Worm (Caenorhabditis elegans) whole organism, mixed stage, embryonic: ENCODE measurements around the gene C16C8.22.

Experiments used
- blmp-1 ChIP-seq: fragments of 150-350 bp; optimal IDR thresholded peaks from 2 replicates; lab custom pipeline; 2014; ENCODE audit warnings: missing biosample characterization, missing genetic modification characterization
- ceh-43 ChIP-seq: fragments of 200-800 bp; sonication (Bioruptor generic); optimal IDR thresholded peaks from 2 replicates; lab custom pipeline; 2018; ENCODE audit warnings: mild to moderate bottlenecking, missing genetic modification characterization, moderate library complexity, missing compliant biosample characterization
- ces-1 ChIP-seq: fragments of 150-350 bp; optimal IDR thresholded peaks from 2 replicates; lab custom pipeline; 2014; ENCODE audit warnings: missing biosample characterization, missing genetic modification reagents, missing genetic modification characterization
- elt-1 ChIP-seq: sonication (generic microtip); optimal IDR thresholded peaks from 2 replicates; lab custom pipeline; 2017; ENCODE audit warnings: missing genetic modification characterization, mild to moderate bottlenecking, missing compliant biosample characterization, antibody characterized with exemption, moderate library complexity, borderline replicate concordance; ENCODE audit not compliant: insufficient read depth
- elt-3 ChIP-seq: fragments of 150-350 bp; optimal IDR thresholded peaks from 2 replicates; lab custom pipeline; 2014; ENCODE audit warnings: missing biosample characterization, missing genetic modification characterization
- hlh-1 ChIP-seq: fragments of 150-350 bp; optimal IDR thresholded peaks from 2 replicates; lab custom pipeline; 2014; ENCODE audit warnings: missing biosample characterization, missing genetic modification reagents, missing genetic modification characterization
- lsy-2 ChIP-seq: fragments of 150-350 bp; optimal IDR thresholded peaks from 2 replicates; lab custom pipeline; 2014; ENCODE audit warnings: missing biosample characterization, missing genetic modification characterization
- nhr-237 ChIP-seq: fragments of 150-350 bp; optimal IDR thresholded peaks from 2 replicates; lab custom pipeline; 2014; ENCODE audit warnings: missing biosample characterization, missing genetic modification characterization
- nhr-28 ChIP-seq: fragments of 150-350 bp; optimal IDR thresholded peaks from 2 replicates; lab custom pipeline; 2014; ENCODE audit warnings: missing biosample characterization, missing genetic modification characterization
- pha-4 ChIP-seq: fragments of 150-350 bp; optimal IDR thresholded peaks from 2 replicates; lab custom pipeline; 2018; ENCODE audit warnings: missing biosample characterization, missing genetic modification reagents, missing genetic modification characterization
- sem-2 ChIP-seq: fragments of 200-800 bp; sonication (Bioruptor generic); optimal IDR thresholded peaks from 2 replicates; lab custom pipeline; 2018; ENCODE audit warnings: mild to moderate bottlenecking, missing genetic modification characterization, missing compliant biosample characterization
- snpc-4 ChIP-seq: fragments of 150-350 bp; optimal IDR thresholded peaks from 2 replicates; lab custom pipeline; 2014; ENCODE audit warnings: missing biosample characterization, missing genetic modification characterization
- unc-62 ChIP-seq: fragments of 150-350 bp; optimal IDR thresholded peaks from 2 replicates; lab custom pipeline; 2014; ENCODE audit warnings: missing biosample characterization, missing genetic modification reagents, missing genetic modification characterization

ce11 chrII:3448776-3449280 lies 5.8 kb upstream of the C16C8.22 start, which contains the start of gene C16C8.25:
- no peak for TF ChIP-seq pha-4
- no peak for TF ChIP-seq blmp-1 (tag; lab: Kevin White, UChicago)
- TF ChIP-seq unc-62: no peak
- TF ChIP-seq hlh-1 (tag; lab: Kevin White, UChicago): no peak
- TF ChIP-seq ces-1: no peak
- no peak for TF ChIP-seq ceh-43 (GFP tag; lab: Kevin White, UChicago)
- TF ChIP-seq snpc-4 (tag; lab: Kevin White, UChicago): no peak
- TF ChIP-seq lsy-2: no peak
- TF ChIP-seq elt-1 (tag; lab: Kevin White, UChicago): no peak
- no peak for TF ChIP-seq nhr-237
- no peak for TF ChIP-seq nhr-28 (tag; lab: Kevin White, UChicago)
- no peak for TF ChIP-seq sem-2 (GFP tag; lab: Kevin White, UChicago)
- no peak for TF ChIP-seq elt-3 (tag; lab: Kevin White, UChicago)
